Worm (Caenorhabditis elegans): ENCODE results near the gene F59B2.12.
A peak's percentile ranks its signal among the peaks of the same experiment; 100 is the strongest.

ce11 chrIII:9007183-9007582 lies 10.2 kb upstream of the F59B2.12 start:
- TF ChIP-seq dmd-4 (tag; optimal IDR thresholded peaks at IDR 0.05; ENCODE audit: borderline replicate concordance) (no peak), nhr-11 (tag; optimal IDR thresholded peaks at IDR 0.05) (no peak), nfya-1 (tag; optimal IDR thresholded peaks at IDR 0.05) (no peak), tbx-2 (tag; optimal IDR thresholded peaks at IDR 0.05) (peak; percentile 46)
